Worm (Caenorhabditis elegans) whole organism, mixed stage, embryonic: ENCODE data around the gene mogs-1.

Source experiments
- M03D4.4 ChIP-seq: sonication (generic microtip); optimal IDR thresholded peaks from 2 replicates; lab custom pipeline; 2017; ENCODE audit warnings: mild to moderate bottlenecking, missing genetic modification characterization, missing compliant biosample characterization
- blmp-1 ChIP-seq: fragments of 150-350 bp; optimal IDR thresholded peaks from 2 replicates; lab custom pipeline; 2014; ENCODE audit warnings: missing biosample characterization, missing genetic modification characterization
- ceh-39 ChIP-seq: fragments of 150-350 bp; optimal IDR thresholded peaks from 2 replicates; lab custom pipeline; 2014; ENCODE audit warnings: missing biosample characterization, missing genetic modification characterization
- ceh-43 ChIP-seq: fragments of 200-800 bp; sonication (Bioruptor generic); optimal IDR thresholded peaks from 2 replicates; lab custom pipeline; 2018; ENCODE audit warnings: mild to moderate bottlenecking, missing genetic modification characterization, moderate library complexity, missing compliant biosample characterization
- ceh-83 ChIP-seq: fragments of 200-800 bp; sonication (Bioruptor generic); optimal IDR thresholded peaks from 2 replicates; lab custom pipeline; 2018; ENCODE audit warnings: mild to moderate bottlenecking, missing genetic modification characterization, missing compliant biosample characterization
- ces-1 ChIP-seq: fragments of 150-350 bp; optimal IDR thresholded peaks from 2 replicates; lab custom pipeline; 2014; ENCODE audit warnings: missing biosample characterization, missing genetic modification reagents, missing genetic modification characterization
- cnd-1 ChIP-seq: fragments of 200-800 bp; sonication (Bioruptor generic); optimal IDR thresholded peaks from 2 replicates; lab custom pipeline; 2018; ENCODE audit warnings: mild to moderate bottlenecking, missing genetic modification characterization, missing compliant biosample characterization
- drap-1 ChIP-seq: fragments of 200-800 bp; sonication (Bioruptor generic); optimal IDR thresholded peaks from 3 replicates; lab custom pipeline; 2018; ENCODE audit warnings: mild to moderate bottlenecking, missing genetic modification characterization, missing compliant biosample characterization
- elt-1 ChIP-seq: sonication (generic microtip); optimal IDR thresholded peaks from 2 replicates; lab custom pipeline; 2017; ENCODE audit warnings: missing genetic modification characterization, mild to moderate bottlenecking, missing compliant biosample characterization, antibody characterized with exemption, moderate library complexity, borderline replicate concordance; ENCODE audit not compliant: insufficient read depth
- flh-1 ChIP-seq: fragments of 200-800 bp; sonication (Bioruptor generic); optimal IDR thresholded peaks from 2 replicates; lab custom pipeline; 2018; ENCODE audit warnings: mild to moderate bottlenecking, missing genetic modification characterization, moderate library complexity, missing compliant biosample characterization
- ham-2 ChIP-seq: fragments of 200-800 bp; sonication (Bioruptor generic); optimal IDR thresholded peaks from 2 replicates; lab custom pipeline; 2018; ENCODE audit warnings: mild to moderate bottlenecking, missing genetic modification characterization, missing compliant biosample characterization
- hlh-1 ChIP-seq: fragments of 150-350 bp; optimal IDR thresholded peaks from 2 replicates; lab custom pipeline; 2014; ENCODE audit warnings: missing biosample characterization, missing genetic modification reagents, missing genetic modification characterization
- lin-13 ChIP-seq: fragments of 150-350 bp; optimal IDR thresholded peaks from 2 replicates; lab custom pipeline; 2014; ENCODE audit warnings: missing biosample characterization, missing genetic modification characterization
- lin-32 ChIP-seq: fragments of 200-800 bp; sonication (Bioruptor generic); optimal IDR thresholded peaks from 2 replicates; lab custom pipeline; 2018; ENCODE audit warnings: mild to moderate bottlenecking, missing genetic modification characterization, missing compliant biosample characterization
- lsy-2 ChIP-seq: fragments of 150-350 bp; optimal IDR thresholded peaks from 2 replicates; lab custom pipeline; 2014; ENCODE audit warnings: missing biosample characterization, missing genetic modification characterization
- mab-5 ChIP-seq: fragments of 150-350 bp; optimal IDR thresholded peaks from 2 replicates; lab custom pipeline; 2014; ENCODE audit warnings: missing biosample characterization, missing genetic modification characterization
- mep-1 ChIP-seq: fragments of 150-350 bp; optimal IDR thresholded peaks from 2 replicates; lab custom pipeline; 2017; ENCODE audit warnings: missing biosample characterization, missing genetic modification reagents, missing genetic modification characterization, inconsistent platforms
- mls-2 ChIP-seq: sonication (generic microtip); optimal IDR thresholded peaks from 2 replicates; lab custom pipeline; 2016; ENCODE audit warnings: mild to moderate bottlenecking, missing genetic modification characterization, moderate library complexity, missing compliant biosample characterization
- nhr-2 ChIP-seq: fragments of 150-350 bp; optimal IDR thresholded peaks from 2 replicates; lab custom pipeline; 2014; ENCODE audit warnings: missing biosample characterization, missing genetic modification characterization
- nhr-28 ChIP-seq: fragments of 150-350 bp; optimal IDR thresholded peaks from 2 replicates; lab custom pipeline; 2014; ENCODE audit warnings: missing biosample characterization, missing genetic modification characterization
- pha-4 ChIP-seq: fragments of 150-350 bp; optimal IDR thresholded peaks from 2 replicates; lab custom pipeline; 2018; ENCODE audit warnings: missing biosample characterization, missing genetic modification reagents, missing genetic modification characterization
- sem-2 ChIP-seq: fragments of 200-800 bp; sonication (Bioruptor generic); optimal IDR thresholded peaks from 2 replicates; lab custom pipeline; 2018; ENCODE audit warnings: mild to moderate bottlenecking, missing genetic modification characterization, missing compliant biosample characterization
- snpc-4 ChIP-seq: fragments of 150-350 bp; optimal IDR thresholded peaks from 2 replicates; lab custom pipeline; 2014; ENCODE audit warnings: missing biosample characterization, missing genetic modification characterization
- sptf-1 ChIP-seq: sonication (generic microtip); optimal IDR thresholded peaks from 2 replicates; lab custom pipeline; 2017; ENCODE audit warnings: mild to moderate bottlenecking, missing genetic modification characterization, moderate library complexity, missing compliant biosample characterization
- tbx-8 ChIP-seq: fragments of 200-800 bp; sonication (Bioruptor generic); optimal IDR thresholded peaks from 2 replicates; lab custom pipeline; 2018; ENCODE audit warnings: mild to moderate bottlenecking, missing genetic modification characterization, moderate library complexity, missing compliant biosample characterization
- unc-120 ChIP-seq: sonication (generic microtip); optimal IDR thresholded peaks from 2 replicates; lab custom pipeline; 2017; ENCODE audit warnings: missing genetic modification characterization, missing compliant biosample characterization; ENCODE audit not compliant: poor library complexity, severe bottlenecking
- unc-39 ChIP-seq: fragments of 150-350 bp; optimal IDR thresholded peaks from 2 replicates; lab custom pipeline; 2014; ENCODE audit warnings: missing biosample characterization, missing genetic modification characterization
- unc-62 ChIP-seq: fragments of 150-350 bp; optimal IDR thresholded peaks from 2 replicates; lab custom pipeline; 2014; ENCODE audit warnings: missing biosample characterization, missing genetic modification reagents, missing genetic modification characterization
- zip-8 ChIP-seq: fragments of 150-350 bp; optimal IDR thresholded peaks from 2 replicates; lab custom pipeline; 2014; ENCODE audit warnings: missing biosample characterization, missing genetic modification characterization
- ztf-11 ChIP-seq: fragments of 150-350 bp; optimal IDR thresholded peaks from 2 replicates; lab custom pipeline; 2014; ENCODE audit warnings: missing biosample characterization, missing genetic modification characterization

The mogs-1 gene

ce11 chrIV:11038665-11039064, 16.9 kb upstream of the mogs-1 start:
- TF ChIP-seq ham-2 (GFP tag; lab: Kevin White, UChicago) (peak; percentile 20), unc-39 (tag; lab: Kevin White, UChicago) (no peak), ces-1 (peak; percentile 13), hlh-1 (tag; lab: Kevin White, UChicago) (peak; percentile 7)

ce11 chrIV:11038618-11038664, 16.7 kb upstream of the mogs-1 start, which contains the start of gene kdin-1:
kdin-1 (plus strand) TSS chrIV:11038655.
- no peak for TF ChIP-seq mab-5
- TF ChIP-seq nhr-2 (tag; lab: Kevin White, UChicago): no peak
- no peak for TF ChIP-seq unc-62 (GFP tag; lab: Kevin White, UChicago)
- no peak for TF ChIP-seq pha-4 (tag; lab: Kevin White, UChicago)
- TF ChIP-seq sem-2 (GFP tag; lab: Kevin White, UChicago): no peak
- TF ChIP-seq mls-2: no peak
- no peak for TF ChIP-seq flh-1 (GFP tag; lab: Kevin White, UChicago)
- TF ChIP-seq zip-8 (tag; lab: Kevin White, UChicago): no peak
- no peak for TF ChIP-seq lin-13 (tag; lab: Kevin White, UChicago)
- TF ChIP-seq nhr-28 (tag; lab: Kevin White, UChicago): no peak
- no peak for TF ChIP-seq ztf-11 (tag; lab: Kevin White, UChicago)
- TF ChIP-seq M03D4.4 (tag; lab: Kevin White, UChicago): no peak
- TF ChIP-seq ceh-83 (GFP tag; lab: Kevin White, UChicago): no peak
- TF ChIP-seq lsy-2 (tag; lab: Kevin White, UChicago): no peak
- no peak for TF ChIP-seq ceh-43 (GFP tag; lab: Kevin White, UChicago)
- no peak for TF ChIP-seq ces-1
- TF ChIP-seq lin-32 (GFP tag; lab: Kevin White, UChicago): no peak
- no peak for TF ChIP-seq ceh-39
- no peak for TF ChIP-seq hlh-1 (tag; lab: Kevin White, UChicago)
- TF ChIP-seq, all 35 proteins: peak for 0

ce11 chrIV:11038218-11038617, 16.5 kb upstream of the mogs-1 start:
- no peak for TF ChIP-seq snpc-4

ce11 chrIV:11037118-11037719, 15.5 kb upstream of the mogs-1 start:
- TF ChIP-seq lsy-2 (tag; lab: Kevin White, UChicago) (no peak), ces-1 (peak; percentile 40), unc-120 (tag; lab: Kevin White, UChicago) (no peak), drap-1 (GFP tag; lab: Kevin White, UChicago) (no peak)
- TF ChIP-seq, all 35 proteins: peak for 1

- TF ChIP-seq mep-1 (tag; lab: Kevin White, UChicago) (peak; percentile 5), ztf-11 (tag; lab: Kevin White, UChicago) (no peak), lin-13 (tag; lab: Kevin White, UChicago) (peak; percentile 80), ceh-43 (GFP tag; lab: Kevin White, UChicago) (no peak), hlh-1 (tag; lab: Kevin White, UChicago) (peak; percentile 3), snpc-4 (no peak), ceh-83 (GFP tag; lab: Kevin White, UChicago) (no peak), sptf-1 (tag; lab: Kevin White, UChicago) (no peak), mab-5 (no peak)
Measured at ce11 chrIV:11036222-11036621, 14.5 kb upstream of the mogs-1 start, which contains the start of gene fkb-1. fkb-1 (plus strand) TSS chrIV:11036582.

ce11 chrIV:11032288-11032687, 10.6 kb upstream of the mogs-1 start, which contains the start of gene hrg-6:
hrg-6 (plus strand) TSS chrIV:11032588.
- TF ChIP-seq pha-4 (tag; lab: Kevin White, UChicago) (no peak), tbx-8 (GFP tag; lab: Kevin White, UChicago) (no peak), ceh-43 (GFP tag; lab: Kevin White, UChicago) (no peak), cnd-1 (tag; lab: Kevin White, UChicago) (no peak), unc-62 (GFP tag; lab: Kevin White, UChicago) (no peak), elt-1 (no peak), ztf-11 (tag; lab: Kevin White, UChicago) (no peak), ceh-83 (GFP tag; lab: Kevin White, UChicago) (no peak), blmp-1 (tag; lab: Kevin White, UChicago) (no peak), mls-2 (no peak), ces-1 (no peak), sptf-1 (tag; lab: Kevin White, UChicago) (no peak), snpc-4 (no peak)
